Worm (Caenorhabditis elegans): ENCODE measurements around the gene Y97E10AR.2.

The Y97E10AR.2 gene

DNA sequence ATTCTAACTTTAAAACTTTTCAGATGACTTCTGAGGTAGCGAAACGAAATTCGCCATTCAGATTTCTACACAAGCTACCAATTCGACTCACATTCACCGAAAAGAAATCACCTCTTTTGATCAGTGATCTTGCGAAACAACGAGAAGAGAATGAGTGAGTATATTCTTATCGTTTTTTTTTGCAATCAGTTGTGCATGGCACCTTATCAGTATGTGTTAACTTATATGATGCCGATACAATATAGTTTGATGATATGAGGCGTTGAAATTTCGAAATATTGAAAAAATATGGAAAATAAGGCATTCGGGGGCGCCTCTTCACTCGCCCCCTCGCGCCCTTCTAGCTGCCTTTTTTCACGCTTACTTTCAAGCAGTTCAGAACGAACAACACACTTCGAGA, 21.9 kb downstream of the Y97E10AR.2 start (continued):
- TF ChIP-seq hlh-30 (tag; optimal IDR thresholded peaks at IDR 0.05; ENCODE audit: insufficient read depth), result no peak
- no peak for TF ChIP-seq zip-11 (GFP tag; IDR thresholded peaks at IDR 0.05)
- no peak for TF ChIP-seq cey-2 (tag; optimal IDR thresholded peaks at IDR 0.05; ENCODE audit: borderline replicate concordance, insufficient read depth)
- no peak for TF ChIP-seq snpc-4 (tag; optimal IDR thresholded peaks at IDR 0.05)
- peak; percentile 61 for TF ChIP-seq php-3 (GFP tag; IDR thresholded peaks at IDR 0.05)
- TF ChIP-seq pqm-1 (tag; optimal IDR thresholded peaks at IDR 0.05), result peak; percentile 87
- no peak for TF ChIP-seq unc-130 (GFP tag; optimal IDR thresholded peaks at IDR 0.05)
- TF ChIP-seq F37D6.2 (tag; optimal IDR thresholded peaks at IDR 0.05), result no peak
- no peak for TF ChIP-seq ces-1 (GFP tag; optimal IDR thresholded peaks at IDR 0.05)
- no peak for TF ChIP-seq skn-1 (tag; optimal IDR thresholded peaks at IDR 0.05)
- TF ChIP-seq mxl-3 (GFP tag; optimal IDR thresholded peaks at IDR 0.05), result no peak
- no peak for TF ChIP-seq ceh-82 (tag; optimal IDR thresholded peaks at IDR 0.05)
- no peak for TF ChIP-seq fkh-10 (GFP tag; optimal IDR thresholded peaks at IDR 0.05)
- no peak for TF ChIP-seq tag-97 (GFP tag; IDR thresholded peaks at IDR 0.05)
- no peak for TF ChIP-seq lsy-2 (tag; optimal IDR thresholded peaks at IDR 0.05)
- no peak for TF ChIP-seq mdt-29 (GFP tag; IDR thresholded peaks at IDR 0.05)
- TF ChIP-seq ceh-20 (GFP tag; IDR thresholded peaks at IDR 0.05), result no peak
- peak; percentile 1 for TF ChIP-seq mep-1 (tag; optimal IDR thresholded peaks at IDR 0.05)
- no peak for TF ChIP-seq nhr-237 (tag; optimal IDR thresholded peaks at IDR 0.05)
- no peak for TF ChIP-seq ctbp-1 (GFP tag; IDR thresholded peaks at IDR 0.05)
- TF ChIP-seq unc-62 (GFP tag; optimal IDR thresholded peaks at IDR 0.05 in 1 of 2), result no peak
- no peak for TF ChIP-seq unc-62 (tag; optimal IDR thresholded peaks at IDR 0.05)
- no peak for TF ChIP-seq egl-27 (tag; optimal IDR thresholded peaks at IDR 0.05)
- TF ChIP-seq arid-1 (GFP tag; conservative IDR thresholded peaks at IDR 0.05), result no peak
- no peak for TF ChIP-seq nhr-102 (tag; optimal IDR thresholded peaks at IDR 0.05)
- TF ChIP-seq duxl-1 (tag; optimal IDR thresholded peaks at IDR 0.05; ENCODE audit: poor library complexity), result no peak
- TF ChIP-seq dmd-8 (GFP tag; IDR thresholded peaks at IDR 0.05), result no peak
- no peak for TF ChIP-seq mxl-2 (GFP tag; conservative IDR thresholded peaks at IDR 0.05)
- TF ChIP-seq nhr-6 (tag; optimal IDR thresholded peaks at IDR 0.05), result peak; percentile 12

ce11 chrV:8018919-8019318, 22.9 kb downstream of the Y97E10AR.2 start:
- TF ChIP-seq pqm-1 (tag; optimal IDR thresholded peaks at IDR 0.05), result peak; percentile 37
- TF ChIP-seq dve-1 (tag; optimal IDR thresholded peaks at IDR 0.05; ENCODE audit: insufficient read depth), result peak; percentile 36
- 0 out of 2 replicates have a peak, but pooled peaks have one; percentile 34 for TF ChIP-seq php-3 (GFP tag; IDR thresholded peaks at IDR 0.05)
- peak; percentile 54 for TF ChIP-seq dmd-6 (GFP tag; IDR thresholded peaks at IDR 0.05)
- no peak for TF ChIP-seq snpc-4 (tag; optimal IDR thresholded peaks at IDR 0.05)
- peak; percentile 16 for TF ChIP-seq mes-2 (tag; optimal IDR thresholded peaks at IDR 0.05; ENCODE audit: poor library complexity, severe bottlenecking)
- peak; percentile 17 for TF ChIP-seq hlh-11 (tag; optimal IDR thresholded peaks at IDR 0.05)
- peak; percentile 40 for TF ChIP-seq nhr-28 (tag; optimal IDR thresholded peaks at IDR 0.05)
- no peak for TF ChIP-seq aly-2 (tag; optimal IDR thresholded peaks at IDR 0.05)
- no peak for TF ChIP-seq Y5F2A.4 (GFP tag; optimal IDR thresholded peaks at IDR 0.05)
- peak; percentile 10 for TF ChIP-seq mxl-3 (GFP tag; optimal IDR thresholded peaks at IDR 0.05)
- no peak for TF ChIP-seq daf-16 (GFP tag; optimal IDR thresholded peaks at IDR 0.05)
- peak; percentile 5 for TF ChIP-seq daf-16 (tag; optimal IDR thresholded peaks at IDR 0.05)

- TF ChIP-seq dmd-6 (GFP tag; IDR thresholded peaks at IDR 0.05) (peak; percentile 32; the same call in 1 of the 2 replicates), dve-1 (tag; optimal IDR thresholded peaks at IDR 0.05; ENCODE audit: insufficient read depth) (peak; percentile 1), skn-1 (tag; optimal IDR thresholded peaks at IDR 0.05) (no peak), nhr-28 (tag; optimal IDR thresholded peaks at IDR 0.05) (peak; percentile 45), daf-16 (GFP tag; optimal IDR thresholded peaks at IDR 0.05) (no peak), daf-16 (tag; optimal IDR thresholded peaks at IDR 0.05) (peak; percentile 20), php-3 (GFP tag; IDR thresholded peaks at IDR 0.05) (no peak), mdl-1 (tag; optimal IDR thresholded peaks at IDR 0.05) (no peak), ctbp-1 (GFP tag; IDR thresholded peaks at IDR 0.05) (no peak)
These were observed 23.8 kb downstream of the Y97E10AR.2 start for ce11 chrV:8019783-8020182.

Data from whole organism, L4 larva.